Worm (Caenorhabditis elegans) whole organism, early embryonic: ENCODE measurements around the gene clh-1.

Source experiments
- B0310.2 ChIP-seq: sonication (generic microtip); optimal IDR thresholded peaks from 2 replicates; lab custom pipeline; 2016; ENCODE audit warnings: mild to moderate bottlenecking, missing genetic modification characterization, missing compliant biosample characterization
- F13C5.2 ChIP-seq: sonication (generic microtip); optimal IDR thresholded peaks from 2 replicates; lab custom pipeline; 2017; ENCODE audit warnings: mild to moderate bottlenecking, missing genetic modification characterization, inconsistent platforms, missing compliant biosample characterization
- aly-1 ChIP-seq: sonication (generic microtip); optimal IDR thresholded peaks from 2 replicates; lab custom pipeline; 2016; ENCODE audit warnings: missing genetic modification characterization, missing compliant biosample characterization
- ama-1 ChIP-seq: fragments of 150-350 bp; optimal IDR thresholded peaks from 2 replicates; lab custom pipeline; 2014
- ceh-13 ChIP-seq: fragments of 200-800 bp; sonication (Bioruptor generic); optimal IDR thresholded peaks from 2 replicates; lab custom pipeline; 2018; ENCODE audit warnings: mild to moderate bottlenecking, missing genetic modification characterization, missing compliant biosample characterization
- ceh-36 ChIP-seq: sonication (generic microtip); optimal IDR thresholded peaks from 2 replicates; lab custom pipeline; 2016; ENCODE audit warnings: missing genetic modification characterization, inconsistent platforms, missing compliant biosample characterization
- ets-7 ChIP-seq: sonication (generic microtip); optimal IDR thresholded peaks from 2 replicates; lab custom pipeline; 2016; ENCODE audit warnings: missing genotype, missing genetic modification characterization, missing compliant biosample characterization
- flt-1 ChIP-seq: fragments of 200-800 bp; sonication (Bioruptor generic); IDR thresholded peaks from 2 replicates; pipeline ENCODE4 v1.3.6; 2022; ENCODE audit warnings: missing genetic modification characterization, missing compliant biosample characterization
- hmbx-1 ChIP-seq: sonication (generic microtip); optimal IDR thresholded peaks from 2 replicates; lab custom pipeline; 2016; ENCODE audit warnings: mild to moderate bottlenecking, missing genetic modification characterization, missing compliant biosample characterization
- hmg-4 ChIP-seq: fragments of 200-800 bp; sonication (Bioruptor generic); optimal IDR thresholded peaks from 2 replicates; lab custom pipeline; 2018; ENCODE audit warnings: mild to moderate bottlenecking, missing genetic modification characterization, missing compliant biosample characterization
- hnd-1 ChIP-seq: sonication (generic microtip); optimal IDR thresholded peaks from 2 replicates; lab custom pipeline; 2016; ENCODE audit warnings: missing genetic modification characterization, missing compliant biosample characterization
- pes-1 ChIP-seq: fragments of 200-800 bp; sonication (Bioruptor generic); IDR thresholded peaks from 2 replicates; pipeline ENCODE4 v1.3.6; 2022; ENCODE audit warnings: missing genetic modification reagents, missing genetic modification characterization, missing compliant biosample characterization
- scrt-1 ChIP-seq: fragments of 200-800 bp; sonication (Bioruptor generic); IDR thresholded peaks from 2 replicates; pipeline ENCODE4 v1.3.6; 2022; ENCODE audit warnings: missing genetic modification characterization, missing compliant biosample characterization
- sea-1 ChIP-seq: fragments of 200-800 bp; sonication (Bioruptor generic); conservative IDR thresholded peaks from 2 replicates; pipeline ENCODE4 v1.3.6; 2022; ENCODE audit warnings: missing genetic modification characterization, missing compliant biosample characterization
- tbx-11 ChIP-seq: fragments of 200-800 bp; sonication (Bioruptor generic); IDR thresholded peaks from 2 replicates; pipeline ENCODE4 v1.3.6; 2022; ENCODE audit warnings: missing genetic modification characterization, missing compliant biosample characterization
- tbx-37 ChIP-seq: fragments of 200-800 bp; sonication (Bioruptor generic); conservative IDR thresholded peaks from 2 replicates; pipeline ENCODE4 v1.3.6; 2022; ENCODE audit warnings: missing genetic modification reagents, missing genetic modification characterization, missing compliant biosample characterization
- tra-4 ChIP-seq: sonication (generic microtip); optimal IDR thresholded peaks from 2 replicates; lab custom pipeline; 2017; ENCODE audit warnings: missing genetic modification characterization, missing compliant biosample characterization

The clh-1 gene

DNA sequence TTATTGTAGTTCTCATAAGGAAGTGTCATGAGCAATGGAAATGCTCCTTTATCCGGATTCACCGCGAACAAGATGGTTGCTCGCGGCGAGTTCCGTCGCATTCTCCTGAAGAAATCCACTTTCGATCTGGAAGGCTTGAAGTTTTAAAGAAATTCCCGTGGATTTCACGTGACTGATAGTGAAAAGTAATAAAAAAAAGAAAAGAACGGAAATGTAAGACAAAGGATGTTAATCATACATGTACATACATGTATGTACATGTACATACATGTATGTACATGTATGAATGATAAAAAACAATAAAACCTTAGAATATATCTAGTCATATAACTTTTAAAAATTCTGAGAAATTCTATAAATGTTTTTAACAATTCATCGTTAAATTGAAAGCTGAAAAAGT, at the start of gene clh-1:
clh-1 (minus strand) TSS at position 101 of the 400 bp plus-strand sequence.
- TF ChIP-seq ets-7, result no peak
- TF ChIP-seq hmbx-1 (tag; lab: Kevin White, UChicago), result no peak
- no peak for TF ChIP-seq flt-1 (GFP tag; lab: Robert Waterston, UW)
- no peak for TF ChIP-seq tbx-37
- TF ChIP-seq tra-4 (tag; lab: Kevin White, UChicago), result no peak
- no peak for TF ChIP-seq pes-1
- no peak for TF ChIP-seq aly-1 (tag; lab: Kevin White, UChicago)
- TF ChIP-seq ceh-36 (tag; lab: Kevin White, UChicago), result no peak
- TF ChIP-seq F13C5.2 (tag; lab: Kevin White, UChicago), result no peak
- TF ChIP-seq sea-1 (GFP tag; lab: Robert Waterston, UW), result no peak
- no peak for TF ChIP-seq scrt-1 (GFP tag; lab: Robert Waterston, UW)
- no peak for TF ChIP-seq B0310.2
- TF ChIP-seq ceh-13 (GFP tag; lab: Kevin White, UChicago), result no peak
- no peak for TF ChIP-seq hmg-4 (GFP tag; lab: Kevin White, UChicago)

ce11 chrII:11905023-11905422, 48.8 kb upstream of the clh-1 start:
- TF ChIP-seq ets-7 (no peak), aly-1 (tag; lab: Kevin White, UChicago) (no peak), ceh-36 (tag; lab: Kevin White, UChicago) (no peak)

DNA sequence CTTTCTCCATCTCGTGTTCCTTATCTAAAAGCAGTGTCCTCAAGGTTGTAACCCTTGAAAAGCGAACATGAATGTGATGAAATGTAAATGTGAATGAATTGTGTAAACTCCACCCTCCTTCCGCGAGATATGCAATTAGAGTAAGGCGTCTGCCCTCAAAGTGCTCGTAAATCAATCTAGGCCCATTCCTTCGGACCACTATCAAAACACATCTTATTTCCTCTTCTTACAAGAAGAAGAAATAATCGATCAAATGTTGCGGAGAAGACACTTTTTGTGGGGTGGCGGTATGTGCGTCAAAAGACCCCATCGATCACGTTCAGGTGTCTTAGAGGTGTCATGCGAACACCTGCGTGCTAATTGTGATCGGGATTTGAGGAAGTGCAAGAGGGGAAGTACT, 45.9 kb upstream of the clh-1 start:
- no peak for TF ChIP-seq pes-1
- no peak for TF ChIP-seq flt-1 (GFP tag; lab: Robert Waterston, UW)
- no peak for TF ChIP-seq sea-1 (GFP tag; lab: Robert Waterston, UW)
- TF ChIP-seq scrt-1 (GFP tag; lab: Robert Waterston, UW), result no peak
- no peak for TF ChIP-seq ceh-36 (tag; lab: Kevin White, UChicago)
- TF ChIP-seq ets-7, result no peak
- TF ChIP-seq tbx-37, result no peak
- no peak for TF ChIP-seq hnd-1 (tag; lab: Kevin White, UChicago)
- no peak for TF ChIP-seq aly-1 (tag; lab: Kevin White, UChicago)
- no peak for TF ChIP-seq F13C5.2 (tag; lab: Kevin White, UChicago)

DNA sequence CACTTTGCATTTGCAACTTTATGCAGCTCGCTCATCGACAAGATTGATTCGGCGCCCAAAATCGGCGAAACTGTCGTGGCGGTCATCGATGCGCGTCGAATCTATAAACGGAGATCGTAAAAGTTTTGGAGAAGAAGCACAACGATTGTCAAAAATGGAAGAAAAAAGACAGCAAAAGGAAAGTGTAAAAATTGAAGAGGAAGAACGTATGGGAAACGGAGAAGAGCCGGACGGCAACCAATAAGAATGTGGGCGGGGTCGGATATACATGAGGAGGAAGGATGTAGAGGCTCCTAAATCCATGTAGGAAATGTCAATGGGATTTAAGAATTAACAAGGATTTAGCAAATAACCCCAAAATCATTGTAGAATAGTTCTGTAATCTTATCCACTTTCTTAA, 44.8 kb upstream of the clh-1 start, which contains the start of gene vab-23:
vab-23 (minus strand) TSS at position 101 of the 400 bp plus-strand sequence.
- TF ChIP-seq tbx-37, result no peak
- no peak for TF ChIP-seq ceh-36 (tag; lab: Kevin White, UChicago)
- TF ChIP-seq hmg-4 (GFP tag; lab: Kevin White, UChicago), result no peak

ce11 chrII:11899761-11900160, 43.5 kb upstream of the clh-1 start:
- no peak for TF ChIP-seq sea-1 (GFP tag; lab: Robert Waterston, UW)
- TF ChIP-seq ceh-36 (tag; lab: Kevin White, UChicago), result peak; percentile 6

- TF ChIP-seq B0310.2, result no peak
- no peak for TF ChIP-seq ceh-13 (GFP tag; lab: Kevin White, UChicago)
- no peak for TF ChIP-seq ceh-36 (tag; lab: Kevin White, UChicago)
- no peak for TF ChIP-seq hmg-4 (GFP tag; lab: Kevin White, UChicago)
- TF ChIP-seq F13C5.2 (tag; lab: Kevin White, UChicago), result no peak
- TF ChIP-seq scrt-1 (GFP tag; lab: Robert Waterston, UW), result no peak
- no peak for TF ChIP-seq tbx-37
- no peak for TF ChIP-seq flt-1 (GFP tag; lab: Robert Waterston, UW)
- no peak for TF ChIP-seq sea-1 (GFP tag; lab: Robert Waterston, UW)
- no peak for TF ChIP-seq aly-1 (tag; lab: Kevin White, UChicago)
- no peak for TF ChIP-seq pes-1
- no peak for TF ChIP-seq ama-1 (lab: Kevin White, UChicago)
- TF ChIP-seq ets-7, result no peak
- TF ChIP-seq tra-4 (tag; lab: Kevin White, UChicago), result no peak
- TF ChIP-seq hmbx-1 (tag; lab: Kevin White, UChicago), result no peak
- no peak for TF ChIP-seq tbx-11 (GFP tag; lab: Robert Waterston, UW)
These were observed 37.1 kb upstream of the clh-1 start, which contains the start of gene ZK930.2 for ce11 chrII:11893323-11893722. TSS of gene ZK930.2 (minus strand) at chrII:11893423.

DNA sequence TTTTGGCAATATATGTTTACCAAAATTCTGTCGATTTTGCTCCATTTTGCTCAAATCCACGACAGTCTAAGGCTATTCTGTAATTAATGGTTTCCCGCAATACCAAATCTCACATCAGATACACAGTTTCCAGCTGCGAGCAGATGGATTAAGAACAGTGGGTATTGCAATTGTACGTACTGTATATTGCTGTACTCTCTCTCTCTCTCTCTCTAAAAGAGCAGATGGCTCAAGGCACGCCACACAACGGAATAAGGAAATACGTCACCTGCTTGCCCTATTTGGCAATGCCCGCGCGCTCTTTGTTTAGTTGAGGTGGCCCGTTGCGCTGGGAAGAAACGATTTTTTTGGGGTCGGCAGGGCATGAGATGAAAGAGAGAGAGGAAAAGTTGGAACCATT, 34.3 kb upstream of the clh-1 start:
- TF ChIP-seq F13C5.2 (tag; lab: Kevin White, UChicago) (no peak), tbx-11 (GFP tag; lab: Robert Waterston, UW) (no peak), hmg-4 (GFP tag; lab: Kevin White, UChicago) (peak; percentile 78), pes-1 (peak; percentile 45; the same call in 1 of the 2 replicates), tra-4 (tag; lab: Kevin White, UChicago) (no peak), sea-1 (GFP tag; lab: Robert Waterston, UW) (0 out of 2 replicates have a peak, but pooled peaks have one; percentile 25), tbx-37 (0 out of 2 replicates have a peak, but pooled peaks have one; percentile 14)

- peak; percentile 47 for TF ChIP-seq aly-1 (tag; lab: Kevin White, UChicago)
- peak; percentile 93 for TF ChIP-seq ama-1 (lab: Kevin White, UChicago)
- 0 out of 2 replicates have a peak, but pooled peaks have one; percentile 32 for TF ChIP-seq sea-1 (GFP tag; lab: Robert Waterston, UW)
- no peak for TF ChIP-seq hmbx-1 (tag; lab: Kevin White, UChicago)
- TF ChIP-seq hmg-4 (GFP tag; lab: Kevin White, UChicago), result peak; percentile 56
- TF ChIP-seq B0310.2, result peak; percentile 43
- no peak for TF ChIP-seq tbx-37
These were observed 33.3 kb upstream of the clh-1 start for ce11 chrII:11889420-11890075.
